Worm (Caenorhabditis elegans) whole organism, L1 larva: ENCODE measurements around the gene F47G9.4.

Source experiments
- C04F5.9 ChIP-seq: sonication (generic microtip); optimal IDR thresholded peaks from 2 replicates; lab custom pipeline; 2016; ENCODE audit warnings: missing genetic modification characterization, missing compliant biosample characterization
- C16A3.4 ChIP-seq: fragments of 150-350 bp; optimal IDR thresholded peaks from 2 replicates; lab custom pipeline; 2014; ENCODE audit warnings: missing biosample characterization, missing genetic modification characterization
- F16B12.6 ChIP-seq: fragments of 150-350 bp; optimal IDR thresholded peaks from 2 replicates; lab custom pipeline; 2014; ENCODE audit warnings: missing biosample characterization, missing genetic modification characterization
- aha-1 ChIP-seq: fragments of 150-350 bp; optimal IDR thresholded peaks from 2 replicates; lab custom pipeline; 2014; ENCODE audit warnings: missing biosample characterization, missing genetic modification characterization
- alr-1 ChIP-seq: fragments of 200-800 bp; sonication (Bioruptor generic); optimal IDR thresholded peaks from 2 replicates; lab custom pipeline; 2018; ENCODE audit warnings: borderline replicate concordance, mild to moderate bottlenecking, missing genetic modification characterization, missing compliant biosample characterization
- aly-2 ChIP-seq: fragments of 150-350 bp; optimal IDR thresholded peaks from 2 replicates; lab custom pipeline; 2014; ENCODE audit warnings: missing biosample characterization, missing genetic modification characterization
- ama-1 ChIP-seq: fragments of 150-350 bp; optimal IDR thresholded peaks from 2 replicates; lab custom pipeline; 2014
- ceh-63 ChIP-seq: fragments of 200-800 bp; sonication (Bioruptor generic); optimal IDR thresholded peaks from 2 replicates; lab custom pipeline; 2018; ENCODE audit warnings: mild to moderate bottlenecking, missing genetic modification characterization, missing compliant biosample characterization
- ceh-8 ChIP-seq: fragments of 200-800 bp; sonication (Bioruptor generic); optimal IDR thresholded peaks from 2 replicates; lab custom pipeline; 2018; ENCODE audit warnings: mild to moderate bottlenecking, missing genetic modification characterization, moderate library complexity, missing compliant biosample characterization
- ceh-88 ChIP-seq: fragments of 200-800 bp; sonication (Bioruptor generic); IDR thresholded peaks from 2 replicates; pipeline ENCODE4 v1.3.6; 2022; ENCODE audit warnings: missing genetic modification characterization, missing compliant biosample characterization
- ceh-90 ChIP-seq: sonication (generic microtip); optimal IDR thresholded peaks from 2 replicates; lab custom pipeline; 2016; ENCODE audit warnings: missing genetic modification characterization, missing compliant biosample characterization
- dsc-1 ChIP-seq: sonication (generic microtip); optimal IDR thresholded peaks from 2 replicates; lab custom pipeline; 2016; ENCODE audit warnings: mild to moderate bottlenecking, missing genetic modification characterization, missing compliant biosample characterization
- elt-2 ChIP-seq: sonication (generic microtip); optimal IDR thresholded peaks from 2 replicates; lab custom pipeline; 2016; ENCODE audit warnings: missing genetic modification characterization, mild to moderate bottlenecking, inconsistent platforms, missing compliant biosample characterization, missing genetic modification reagents
- fkh-10 ChIP-seq: sonication (generic microtip); optimal IDR thresholded peaks from 2 replicates; lab custom pipeline; 2017; ENCODE audit warnings: missing biosample characterization, missing genetic modification reagents, missing genetic modification characterization
- fkh-4 ChIP-seq: sonication (generic microtip); optimal IDR thresholded peaks from 2 replicates; lab custom pipeline; 2016; ENCODE audit warnings: missing compliant biosample characterization, missing genetic modification characterization, borderline replicate concordance
- fkh-8 ChIP-seq: sonication (generic microtip); optimal IDR thresholded peaks from 2 replicates; lab custom pipeline; 2016; ENCODE audit warnings: mild to moderate bottlenecking, missing genetic modification characterization, missing compliant biosample characterization
- fos-1 ChIP-seq: fragments of 150-350 bp; optimal IDR thresholded peaks from 2 replicates; lab custom pipeline; 2014; ENCODE audit warnings: missing biosample characterization, missing genetic modification characterization
- grh-1 ChIP-seq: fragments of 200-800 bp; sonication (Bioruptor generic); IDR thresholded peaks from 2 replicates; pipeline ENCODE4 v1.3.6; 2022; ENCODE audit warnings: missing genetic modification reagents, missing genetic modification characterization, missing compliant biosample characterization
- hlh-17 ChIP-seq: fragments of 200-800 bp; sonication (Bioruptor generic); optimal IDR thresholded peaks from 2 replicates; lab custom pipeline; 2018; ENCODE audit warnings: missing genetic modification characterization, mild to moderate bottlenecking, missing compliant biosample characterization, moderate library complexity, borderline replicate concordance
- hlh-4 ChIP-seq: sonication (generic microtip); optimal IDR thresholded peaks from 2 replicates; lab custom pipeline; 2016; ENCODE audit warnings: mild to moderate bottlenecking, missing genetic modification characterization, missing compliant biosample characterization
- hpl-2 ChIP-seq: fragments of 150-350 bp; optimal IDR thresholded peaks from 2 replicates; lab custom pipeline; 2014; ENCODE audit warnings: missing biosample characterization, missing genetic modification reagents, missing genetic modification characterization
- irx-1 ChIP-seq: sonication (generic microtip); optimal IDR thresholded peaks from 2 replicates; lab custom pipeline; 2016; ENCODE audit warnings: missing genetic modification characterization, missing compliant biosample characterization
- isw-1 ChIP-seq: fragments of 200-800 bp; sonication (Bioruptor generic); IDR thresholded peaks from 2 replicates; pipeline ENCODE4 v1.3.6; 2022; ENCODE audit warnings: missing genetic modification characterization, missing compliant biosample characterization
- jun-1 ChIP-seq: fragments of 150-350 bp; optimal IDR thresholded peaks from 2 replicates; lab custom pipeline; 2014; ENCODE audit warnings: missing biosample characterization, missing genetic modification reagents, missing genetic modification characterization
- lin-13 ChIP-seq: fragments of 150-350 bp; optimal IDR thresholded peaks from 2 replicates; lab custom pipeline; 2014; ENCODE audit warnings: missing biosample characterization, missing genetic modification reagents, missing genetic modification characterization
- lin-35 ChIP-seq, 2 experiments: fragments of 150-350 bp; optimal IDR thresholded peaks; 2 replicates each; lab custom pipeline; 2014; ENCODE audit warnings: missing biosample characterization in 2 of 2, missing genetic modification characterization in 2 of 2, missing genetic modification reagents in 2 of 2
- lir-3 ChIP-seq: sonication (generic microtip); optimal IDR thresholded peaks from 2 replicates; lab custom pipeline; 2016; ENCODE audit warnings: mild to moderate bottlenecking, missing genetic modification characterization, moderate library complexity, missing compliant biosample characterization; ENCODE audit not compliant: poor library complexity
- lsy-2 ChIP-seq, 2 experiments: fragments of 150-350 bp; optimal IDR thresholded peaks; 2 replicates each; lab custom pipeline; 2014; ENCODE audit warnings: missing biosample characterization in 2 of 2, missing genetic modification characterization in 2 of 2
- mab-9 ChIP-seq: fragments of 200-800 bp; sonication (Bioruptor generic); IDR thresholded peaks from 2 replicates; pipeline ENCODE4 v1.3.6; 2022; ENCODE audit warnings: missing genetic modification reagents, missing genetic modification characterization, missing compliant biosample characterization
- mdl-1 ChIP-seq, 2 experiments: fragments of 150-350 bp; optimal IDR thresholded peaks; 2 replicates each; lab custom pipeline; 2014 to 2017; ENCODE audit warnings: missing biosample characterization in 2 of 2, missing genetic modification characterization in 2 of 2, inconsistent platforms in 1 of 2
- mep-1 ChIP-seq: fragments of 150-350 bp; optimal IDR thresholded peaks from 2 replicates; lab custom pipeline; 2014; ENCODE audit warnings: missing biosample characterization, missing genetic modification characterization
- nhr-11 ChIP-seq: fragments of 150-350 bp; optimal IDR thresholded peaks from 2 replicates; lab custom pipeline; 2014; ENCODE audit warnings: missing biosample characterization, missing genetic modification characterization
- nhr-12 ChIP-seq: sonication (generic microtip); optimal IDR thresholded peaks from 2 replicates; lab custom pipeline; 2017; ENCODE audit warnings: missing biosample characterization, missing genetic modification characterization
- nhr-19 ChIP-seq: fragments of 200-800 bp; sonication (Bioruptor generic); conservative IDR thresholded peaks from 2 replicates; pipeline ENCODE4 v1.3.6; 2022; ENCODE audit warnings: missing genetic modification characterization, missing compliant biosample characterization
- nhr-20 ChIP-seq: sonication (generic microtip); optimal IDR thresholded peaks from 2 replicates; lab custom pipeline; 2016; ENCODE audit warnings: mild to moderate bottlenecking, missing genetic modification characterization, missing compliant biosample characterization
- nhr-28 ChIP-seq: fragments of 150-350 bp; optimal IDR thresholded peaks from 2 replicates; lab custom pipeline; 2014; ENCODE audit warnings: missing biosample characterization, missing genetic modification characterization
- nhr-76 ChIP-seq: sonication (generic microtip); optimal IDR thresholded peaks from 2 replicates; lab custom pipeline; 2017; ENCODE audit warnings: missing biosample characterization, missing genetic modification characterization
- nhr-77 ChIP-seq: fragments of 150-350 bp; optimal IDR thresholded peaks from 2 replicates; lab custom pipeline; 2014; ENCODE audit warnings: missing biosample characterization, missing genetic modification characterization
- nhr-85 ChIP-seq: sonication (generic microtip); peaks from one replicate; lab custom pipeline; 2016; ENCODE audit warnings: missing genetic modification characterization, inconsistent platforms, missing compliant biosample characterization
- pag-3 ChIP-seq: sonication (generic microtip); optimal IDR thresholded peaks from 2 replicates; lab custom pipeline; 2017; ENCODE audit warnings: missing genetic modification characterization, mild to moderate bottlenecking, missing compliant biosample characterization, antibody characterized with exemption, borderline replicate concordance; ENCODE audit not compliant: insufficient read depth
- pqm-1 ChIP-seq: sonication (generic microtip); optimal IDR thresholded peaks from 3 replicates; lab custom pipeline; 2017; ENCODE audit warnings: missing biosample characterization, missing genetic modification characterization
- rnt-1 ChIP-seq: sonication (generic microtip); optimal IDR thresholded peaks from 2 replicates; lab custom pipeline; 2016; ENCODE audit warnings: mild to moderate bottlenecking, missing genetic modification characterization, moderate library complexity, missing compliant biosample characterization
- skn-1 ChIP-seq: fragments of 150-350 bp; optimal IDR thresholded peaks from 2 replicates; lab custom pipeline; 2014; ENCODE audit warnings: missing biosample characterization, missing genetic modification characterization
- snpc-4 ChIP-seq: fragments of 150-350 bp; optimal IDR thresholded peaks from 2 replicates; lab custom pipeline; 2014; ENCODE audit warnings: missing biosample characterization, missing genetic modification characterization
- snu-23 ChIP-seq: sonication (generic microtip); optimal IDR thresholded peaks from 2 replicates; lab custom pipeline; 2016; ENCODE audit warnings: missing genetic modification characterization, missing compliant biosample characterization
- sox-4 ChIP-seq: sonication (generic microtip); optimal IDR thresholded peaks from 2 replicates; lab custom pipeline; 2016; ENCODE audit warnings: missing genetic modification characterization, missing compliant biosample characterization
- tbx-2 ChIP-seq: sonication (generic microtip); optimal IDR thresholded peaks from 2 replicates; lab custom pipeline; 2016; ENCODE audit warnings: missing genetic modification characterization, missing compliant biosample characterization
- tlp-1 ChIP-seq: fragments of 150-350 bp; optimal IDR thresholded peaks from 2 replicates; lab custom pipeline; 2014; ENCODE audit warnings: missing biosample characterization, missing genetic modification characterization
- unc-30 ChIP-seq: sonication (generic microtip); optimal IDR thresholded peaks from 2 replicates; lab custom pipeline; 2017; ENCODE audit warnings: missing biosample characterization, missing genetic modification characterization
- unc-86 ChIP-seq: sonication (generic microtip); optimal IDR thresholded peaks from 2 replicates; lab custom pipeline; 2016; ENCODE audit warnings: missing genetic modification characterization, missing compliant biosample characterization
- zip-4 ChIP-seq: fragments of 200-800 bp; sonication (Bioruptor generic); optimal IDR thresholded peaks from 2 replicates; lab custom pipeline; 2018; ENCODE audit warnings: mild to moderate bottlenecking, missing genetic modification characterization, moderate library complexity, missing compliant biosample characterization
- ztf-11 ChIP-seq, 2 experiments: sonication (generic microtip); optimal IDR thresholded peaks; 2 replicates each; lab custom pipeline; 2016 to 2017; ENCODE audit warnings: missing genetic modification characterization in 2 of 2, missing biosample characterization in 1 of 2, missing compliant biosample characterization in 1 of 2
- ztf-4 ChIP-seq: fragments of 150-350 bp; optimal IDR thresholded peaks from 2 replicates; lab custom pipeline; 2014; ENCODE audit warnings: missing biosample characterization, missing genetic modification characterization

F47G9.4 gene

DNA sequence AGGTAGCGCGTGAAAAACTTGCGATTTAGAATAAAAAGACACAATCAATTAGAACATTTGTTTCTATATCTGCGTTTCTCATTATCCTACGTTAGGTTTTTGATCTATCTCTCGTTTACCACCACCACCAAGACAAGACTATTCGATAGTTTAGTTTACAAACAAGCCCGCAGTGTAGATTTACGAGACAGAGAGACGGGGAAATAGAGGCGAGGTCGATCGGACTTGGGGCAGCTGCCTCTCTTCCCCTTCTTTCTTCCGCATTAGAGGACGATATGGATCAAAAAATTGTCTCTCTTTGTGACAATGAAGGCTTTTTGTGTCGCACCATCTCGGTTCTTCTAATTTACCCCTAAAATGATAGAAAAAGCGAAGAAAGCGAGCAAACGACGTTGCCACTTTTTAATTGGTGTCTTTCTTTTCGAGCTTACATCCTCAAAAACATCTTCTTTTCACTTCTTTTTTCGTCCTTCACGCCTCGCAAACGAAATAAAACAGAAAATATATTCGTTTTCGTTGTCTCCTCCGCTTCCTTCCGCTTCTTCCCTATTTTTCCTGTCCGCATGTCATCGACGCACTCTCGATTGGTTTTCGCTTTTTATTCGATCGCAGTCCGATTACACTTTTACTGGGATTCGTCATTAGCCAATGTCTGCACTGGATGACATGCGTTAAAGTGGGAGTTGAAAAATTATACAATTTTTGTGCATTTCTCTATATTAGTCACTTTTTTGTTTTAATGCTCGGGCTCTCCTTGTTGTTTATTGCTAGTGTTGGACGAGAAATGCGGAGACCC, 40.0 kb downstream of the F47G9.4 start (continued):
- TF ChIP-seq mdl-1 (tag; optimal IDR thresholded peaks at IDR 0.05; lab: Kevin White, UChicago) = no peak
- no peak for TF ChIP-seq sox-4 (tag; lab: Kevin White, UChicago)
- no peak for TF ChIP-seq grh-1 (GFP tag; lab: Robert Waterston, UW)
- no peak for TF ChIP-seq fkh-8 (tag; lab: Kevin White, UChicago)
- no peak for TF ChIP-seq skn-1 (tag; lab: Kevin White, UChicago)
- no peak for TF ChIP-seq ceh-88 (GFP tag; lab: Robert Waterston, UW)
- no peak for TF ChIP-seq F16B12.6 (tag; lab: Kevin White, UChicago)
- no peak for TF ChIP-seq ztf-11 (tag; optimal IDR thresholded peaks at IDR 0.05; lab: Kevin White, UChicago)
- TF ChIP-seq zip-4 = no peak
- TF ChIP-seq lsy-2 (tag; optimal IDR thresholded peaks at IDR 0.05; lab: Kevin White, UChicago) = peak in 1 of 2 experiments; percentile 11
- TF ChIP-seq lir-3 (tag; lab: Kevin White, UChicago) = no peak
- no peak for TF ChIP-seq C04F5.9
- TF ChIP-seq ama-1 = no peak
- peak; percentile 37 for TF ChIP-seq nhr-85 (tag; lab: Kevin White, UChicago)
- TF ChIP-seq hlh-17 (GFP tag; lab: Kevin White, UChicago) = no peak
- no peak for TF ChIP-seq mab-9 (GFP tag; lab: Robert Waterston, UW)
- TF ChIP-seq pag-3 (tag; lab: Kevin White, UChicago) = no peak
- TF ChIP-seq snpc-4 (tag; lab: Kevin White, UChicago) = no peak
- peak; percentile 16 for TF ChIP-seq rnt-1 (tag; lab: Kevin White, UChicago)
- TF ChIP-seq jun-1 (tag; lab: Kevin White, UChicago) = no peak
- TF ChIP-seq elt-2 (tag; lab: Kevin White, UChicago) = no peak
- TF ChIP-seq fkh-4 = no peak
- TF ChIP-seq tlp-1 = no peak
- no peak for TF ChIP-seq C16A3.4 (tag; lab: Kevin White, UChicago)
- TF ChIP-seq ceh-8 = no peak
- TF ChIP-seq ztf-4 (tag; lab: Kevin White, UChicago) = no peak
- TF ChIP-seq hlh-4 = no peak
- TF ChIP-seq unc-86 = no peak
- TF ChIP-seq unc-30 (tag; lab: Kevin White, UChicago) = no peak
- peak; percentile 66 for TF ChIP-seq mep-1 (tag; lab: Kevin White, UChicago)
- TF ChIP-seq nhr-11 (tag; lab: Kevin White, UChicago) = no peak
- TF ChIP-seq nhr-20 = peak; percentile 62
- peak; percentile 46 for TF ChIP-seq snu-23
- TF ChIP-seq irx-1 = peak; percentile 21
- no peak for TF ChIP-seq nhr-19 (GFP tag; lab: Robert Waterston, UW)
- TF ChIP-seq lin-35 (GFP tag; optimal IDR thresholded peaks at IDR 0.05; lab: Kevin White, UChicago) = no peak
- TF ChIP-seq fos-1 = no peak
- no peak for TF ChIP-seq ceh-90 (tag; lab: Kevin White, UChicago)
- no peak for TF ChIP-seq nhr-76 (tag; lab: Kevin White, UChicago)
- TF ChIP-seq pqm-1 (tag; lab: Kevin White, UChicago) = no peak
- no peak for TF ChIP-seq lin-13 (GFP tag; lab: Kevin White, UChicago)
- TF ChIP-seq nhr-12 (tag; lab: Kevin White, UChicago) = no peak
- no peak for TF ChIP-seq aly-2 (tag; lab: Kevin White, UChicago)
- no peak for TF ChIP-seq aha-1 (tag; lab: Kevin White, UChicago)
- TF ChIP-seq nhr-77 (tag; lab: Kevin White, UChicago) = no peak
- TF ChIP-seq isw-1 (GFP tag; lab: Robert Waterston, UW) = no peak
- TF ChIP-seq alr-1 (tag; lab: Kevin White, UChicago) = no peak
- TF ChIP-seq fkh-10 (GFP tag; lab: Kevin White, UChicago) = no peak
- TF ChIP-seq dsc-1 (tag; lab: Kevin White, UChicago) = no peak
- TF ChIP-seq hpl-2 (GFP tag; lab: Kevin White, UChicago) = no peak
- TF ChIP-seq ceh-63 (GFP tag; lab: Kevin White, UChicago) = no peak
- no peak for TF ChIP-seq nhr-28
- TF ChIP-seq tbx-2 (tag; lab: Kevin White, UChicago) = no peak
